Worm (Caenorhabditis elegans) whole organism, late embryonic: ENCODE measurements around the gene gad-3.

Source experiments
- F13H6.1 ChIP-seq: sonication (generic microtip); optimal IDR thresholded peaks from 2 replicates; lab custom pipeline; 2016; ENCODE audit warnings: missing genetic modification characterization, missing compliant biosample characterization
- K02D7.2 ChIP-seq: sonication (generic microtip); optimal IDR thresholded peaks from 2 replicates; lab custom pipeline; 2017; ENCODE audit warnings: mild to moderate bottlenecking, missing genetic modification characterization, missing compliant biosample characterization
- ama-1 ChIP-seq: fragments of 150-350 bp; optimal IDR thresholded peaks from 2 replicates; lab custom pipeline; 2014
- ceh-45 ChIP-seq: fragments of 200-800 bp; sonication (Bioruptor generic); IDR thresholded peaks from 2 replicates; pipeline ENCODE4 v1.3.6; 2022; ENCODE audit warnings: missing genetic modification reagents, missing genetic modification characterization, missing compliant biosample characterization
- dmd-4 ChIP-seq: sonication (generic microtip); optimal IDR thresholded peaks from 2 replicates; lab custom pipeline; 2016; ENCODE audit warnings: borderline replicate concordance, missing genetic modification characterization, missing compliant biosample characterization
- elt-4 ChIP-seq: sonication (generic microtip); optimal IDR thresholded peaks from 2 replicates; lab custom pipeline; 2016; ENCODE audit warnings: missing genetic modification characterization, missing compliant biosample characterization
- ets-4 ChIP-seq: sonication (generic microtip); optimal IDR thresholded peaks from 2 replicates; lab custom pipeline; 2016; ENCODE audit warnings: missing genetic modification characterization, missing compliant biosample characterization
- nfya-1 ChIP-seq: sonication (generic microtip); optimal IDR thresholded peaks from 2 replicates; lab custom pipeline; 2017; ENCODE audit warnings: missing genetic modification characterization, mild to moderate bottlenecking, missing compliant biosample characterization, antibody characterized with exemption, moderate library complexity
- pag-3 ChIP-seq: sonication (generic microtip); optimal IDR thresholded peaks from 2 replicates; lab custom pipeline; 2016; ENCODE audit warnings: missing compliant biosample characterization, missing genetic modification characterization, borderline replicate concordance
- pqm-1 ChIP-seq: sonication (generic microtip); optimal IDR thresholded peaks from 2 replicates; lab custom pipeline; 2016; ENCODE audit warnings: missing genetic modification characterization, missing compliant biosample characterization
- tbx-2 ChIP-seq: sonication (generic microtip); optimal IDR thresholded peaks from 2 replicates; lab custom pipeline; 2016; ENCODE audit warnings: missing genetic modification characterization, missing compliant biosample characterization
- unc-86 ChIP-seq: sonication (generic microtip); optimal IDR thresholded peaks from 2 replicates; lab custom pipeline; 2016; ENCODE audit warnings: missing genetic modification characterization, missing compliant biosample characterization

DNA sequence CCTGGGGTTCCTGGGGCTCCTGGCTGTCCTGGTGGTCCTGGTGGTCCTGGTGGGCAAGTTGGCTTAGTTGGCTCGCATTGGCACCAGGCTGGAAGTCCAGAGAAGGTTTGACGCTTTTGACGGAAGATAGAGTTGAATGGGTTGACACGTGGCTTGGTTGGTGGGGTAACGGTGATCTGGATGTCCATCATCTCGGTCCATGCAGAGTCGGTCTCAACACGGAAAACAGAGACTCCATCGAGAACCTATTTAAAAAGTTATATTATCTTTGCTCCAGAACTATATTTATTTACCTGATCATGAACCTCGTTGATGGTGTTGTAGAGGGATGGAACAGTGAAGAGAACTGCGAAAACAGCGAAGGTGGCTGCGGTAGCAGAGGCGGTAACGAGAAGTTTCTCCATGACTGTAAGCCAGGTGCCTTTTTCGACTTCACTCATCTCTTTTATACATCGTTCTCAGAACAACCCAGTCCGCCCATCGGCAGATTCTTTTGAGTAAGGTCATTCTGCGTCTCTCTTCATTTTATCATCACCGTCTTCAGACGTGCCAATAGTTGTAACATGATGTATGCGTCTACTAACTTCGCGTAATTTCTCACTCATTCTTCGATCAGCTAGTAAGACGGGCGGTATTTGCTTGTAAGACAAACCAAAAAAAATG, 12.4 kb downstream of the gad-3 start, which contains the start of gene col-144:
- no peak for TF ChIP-seq pag-3 (tag; lab: Kevin White, UChicago)
- TF ChIP-seq pqm-1 = no peak
- no peak for TF ChIP-seq ets-4 (tag; lab: Kevin White, UChicago)
- no peak for TF ChIP-seq unc-86 (tag; lab: Kevin White, UChicago)
- no peak for TF ChIP-seq K02D7.2 (tag; lab: Kevin White, UChicago)
- no peak for TF ChIP-seq tbx-2 (tag; lab: Kevin White, UChicago)
- no peak for TF ChIP-seq dmd-4
- no peak for TF ChIP-seq ama-1 (lab: Kevin White, UChicago)
- no peak for TF ChIP-seq F13H6.1
- no peak for TF ChIP-seq elt-4
- no peak for TF ChIP-seq nfya-1 (tag; lab: Kevin White, UChicago)
- TF ChIP-seq ceh-45 (GFP tag; lab: Robert Waterston, UW) = no peak
